Fruit fly (Drosophila melanogaster): ENCODE measurements around the gene CG34382.

Gene CG34382

DNA sequence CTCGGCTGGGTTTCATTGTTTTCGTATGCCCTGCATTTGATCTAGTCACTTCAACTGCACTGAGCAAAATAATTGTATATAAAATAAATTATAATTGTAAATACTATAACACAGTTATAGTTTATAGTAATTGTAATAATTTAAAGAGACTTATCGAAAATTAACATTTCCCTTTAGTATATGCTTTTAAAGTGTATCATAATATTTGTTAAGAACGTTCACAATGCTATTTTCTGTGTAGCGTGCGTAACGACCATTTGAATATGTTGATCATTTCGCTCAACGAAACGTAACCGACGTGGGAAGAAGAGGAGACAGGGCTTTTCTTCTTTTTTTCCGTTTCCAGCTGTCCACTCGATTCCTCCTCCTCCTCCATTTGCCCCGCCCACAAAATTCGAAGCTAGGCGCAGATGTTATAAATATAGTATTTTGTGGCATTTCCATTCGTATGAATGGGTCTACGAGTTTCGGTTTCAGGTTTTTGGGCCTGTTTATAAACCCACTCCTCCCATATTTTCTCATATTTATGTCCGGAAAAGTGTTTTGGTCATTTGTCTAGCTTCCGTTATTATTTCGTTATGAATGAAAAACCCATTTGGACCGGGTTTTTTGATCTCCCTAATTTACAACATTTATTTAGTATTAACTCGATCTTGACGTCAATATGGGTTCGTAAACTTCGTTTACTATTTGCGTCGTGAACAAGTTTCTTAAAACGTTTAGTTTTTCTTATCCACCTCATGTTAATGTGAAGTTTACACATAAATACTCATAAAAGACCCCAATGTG, 22.2 kb upstream of the CG34382 start (continued):
- TF ChIP-seq NFAT (GFP tag; IDR thresholded peaks at IDR 0.05) (peak; percentile 46; the same call in 1 of the 2 replicates), Asciz (GFP tag; optimal IDR thresholded peaks at IDR 0.05) (peak; percentile 83), CG8478 (optimal IDR thresholded peaks at IDR 0.05) (no peak), mirr (GFP tag; optimal IDR thresholded peaks at IDR 0.05) (no peak), Hr51 (GFP tag; optimal IDR thresholded peaks at IDR 0.05) (peak; percentile 32 to 85), bowl (GFP tag; IDR thresholded peaks at IDR 0.05) (no peak), jumu (GFP tag; optimal IDR thresholded peaks at IDR 0.05) (no peak), twi (tag; optimal IDR thresholded peaks at IDR 0.05) (no peak), CG4328 (GFP tag; optimal IDR thresholded peaks at IDR 0.05) (peak; percentile 40), CG8281 (tag; optimal IDR thresholded peaks at IDR 0.05) (peak; percentile 51), Six4 (GFP tag; optimal IDR thresholded peaks at IDR 0.05) (peak; percentile 74), BEAF-32 (GFP tag; optimal IDR thresholded peaks at IDR 0.05) (no peak), CG8924 (tag; optimal IDR thresholded peaks at IDR 0.05) (peak; percentile 88), CG2116 (GFP tag; optimal IDR thresholded peaks at IDR 0.05) (no peak), Dip2 (GFP tag; IDR thresholded peaks at IDR 0.05) (no peak), Fer3 (tag; optimal IDR thresholded peaks at IDR 0.05) (peak; percentile 76), zen (tag; optimal IDR thresholded peaks at IDR 0.05) (peak; percentile 95), CG17912 (GFP tag; optimal IDR thresholded peaks at IDR 0.05) (peak; percentile 14), Eip74EF (GFP tag; optimal IDR thresholded peaks at IDR 0.05) (peak in 1 of 2 experiments; percentile 79), CG32772 (GFP tag; IDR thresholded peaks at IDR 0.05) (peak; percentile 85), Meics (GFP tag; optimal IDR thresholded peaks at IDR 0.05) (peak; percentile 69), ham (GFP tag; IDR thresholded peaks at IDR 0.05) (0 out of 2 replicates have a peak, but pooled peaks have one; percentile 32), Gsc (GFP tag; IDR thresholded peaks at IDR 0.05) (no peak; the same call in 1 of the 2 replicates), CG3847 (GFP tag; IDR thresholded peaks at IDR 0.05) (peak; percentile 60), CG1233 (GFP tag; optimal IDR thresholded peaks at IDR 0.05) (peak; percentile 82), CG4360 (GFP tag; IDR thresholded peaks at IDR 0.05) (no peak), CG15696 (tag; optimal IDR thresholded peaks at IDR 0.05) (peak; percentile 92), ems (GFP tag; optimal IDR thresholded peaks at IDR 0.05) (no peak), CG11560 (tag; IDR thresholded peaks at IDR 0.05) (no peak), Oaz (GFP tag; IDR thresholded peaks at IDR 0.05) (no peak), pb (GFP tag; optimal IDR thresholded peaks at IDR 0.05) (no peak), wor (GFP tag; IDR thresholded peaks at IDR 0.05) (peak; percentile 76), salm (tag; optimal IDR thresholded peaks at IDR 0.05) (peak; percentile 77), tup (GFP tag; optimal IDR thresholded peaks at IDR 0.05) (peak; percentile 12), dm (GFP tag; optimal IDR thresholded peaks at IDR 0.05) (no peak), lola (GFP tag; optimal IDR thresholded peaks at IDR 0.05) (peak in 1 of 3 experiments; percentile 92), CG17359 (tag; optimal IDR thresholded peaks at IDR 0.05) (peak; percentile 91), Hey (tag; optimal IDR thresholded peaks at IDR 0.05) (no peak), CG10959 (GFP tag; IDR thresholded peaks at IDR 0.05) (peak; percentile 62), CG8388 (GFP tag; optimal IDR thresholded peaks at IDR 0.05) (peak; percentile 92), Bgb (GFP tag; IDR thresholded peaks at IDR 0.05; ENCODE audit: partially characterized antibody) (no peak)
